Worm (Caenorhabditis elegans): ENCODE measurements around the gene mttu-1.

The mttu-1 gene

DNA sequence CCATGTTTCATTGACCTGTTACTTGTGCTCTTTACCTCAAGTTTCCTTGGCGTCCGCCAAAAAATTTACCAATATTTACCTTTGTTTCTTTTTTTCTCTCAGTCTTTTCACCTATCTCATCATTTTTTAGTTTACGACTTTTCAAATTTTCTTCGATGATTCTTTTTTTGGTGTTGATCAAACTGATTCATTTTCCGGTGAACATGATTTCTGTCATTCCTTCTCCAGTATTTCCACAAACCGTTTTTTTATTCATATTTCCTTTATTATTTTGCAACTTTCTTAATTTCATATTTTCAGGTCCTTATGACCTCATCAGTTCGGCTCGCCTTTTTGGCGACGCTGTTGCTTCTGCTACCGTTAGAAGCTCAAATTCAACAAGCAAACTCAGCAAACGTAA is 9.2 kb downstream of the mttu-1 start, which contains the start of gene F54D1.6:
TSS of gene F54D1.6 (plus strand) at position 301 of the 400 bp plus-strand sequence.
- TF ChIP-seq daf-16 (GFP tag; optimal IDR thresholded peaks at IDR 0.05) (no peak), daf-16 (tag; optimal IDR thresholded peaks at IDR 0.05) (peak; percentile 17), zip-2 (tag; optimal IDR thresholded peaks at IDR 0.05) (no peak), T26A8.4 (GFP tag; IDR thresholded peaks at IDR 0.05) (no peak)

DNA sequence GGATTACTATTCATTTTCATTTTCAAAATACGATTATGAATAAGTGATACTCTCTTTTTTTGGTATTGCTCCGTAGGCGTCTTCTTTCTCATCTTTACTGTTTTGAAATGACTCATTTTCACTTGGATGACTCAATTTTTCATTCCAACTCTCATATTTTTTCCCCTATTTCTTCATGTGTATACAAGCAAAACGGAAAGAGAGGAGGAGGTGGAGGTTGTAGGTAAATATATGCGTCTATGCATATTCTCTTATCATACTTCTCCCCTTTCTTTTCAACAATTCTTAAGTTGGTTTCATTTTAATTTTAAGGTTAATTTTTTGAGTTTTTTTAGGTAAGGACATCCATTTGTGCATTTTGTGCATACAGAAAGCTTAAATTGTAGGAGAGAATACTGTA is 10.6 kb downstream of the mttu-1 start:
- TF ChIP-seq daf-16 (GFP tag; optimal IDR thresholded peaks at IDR 0.05) (no peak), daf-16 (tag; optimal IDR thresholded peaks at IDR 0.05) (peak; percentile 59), mes-2 (tag; optimal IDR thresholded peaks at IDR 0.05; ENCODE audit: poor library complexity, severe bottlenecking) (no peak), dve-1 (tag; optimal IDR thresholded peaks at IDR 0.05; ENCODE audit: insufficient read depth) (peak; percentile 49)

DNA sequence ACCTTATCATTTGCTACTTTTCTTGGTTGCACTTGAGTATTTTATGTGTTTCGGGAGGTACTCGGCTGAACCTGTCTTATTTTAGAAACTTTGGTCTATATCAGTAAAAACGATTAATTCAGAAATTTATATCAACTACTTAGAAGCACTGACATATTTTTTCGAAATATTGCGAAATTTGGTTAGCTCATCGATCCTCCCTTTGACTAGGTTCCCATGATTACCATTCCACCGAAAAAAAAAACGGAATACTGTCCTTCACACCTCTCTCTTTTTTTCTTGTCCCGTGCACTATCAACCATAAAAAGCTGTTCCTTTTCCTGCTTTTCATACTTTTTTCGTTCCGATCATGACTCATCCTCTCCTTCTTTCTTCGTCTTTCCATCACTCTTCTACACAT is 11.4 kb downstream of the mttu-1 start:
- TF ChIP-seq dve-1 (tag; optimal IDR thresholded peaks at IDR 0.05; ENCODE audit: insufficient read depth) (peak; percentile 47), unc-62 (GFP tag; optimal IDR thresholded peaks at IDR 0.05 in 1 of 2) (peak in 1 of 2 experiments; percentile 54), unc-62 (tag; optimal IDR thresholded peaks at IDR 0.05) (no peak), sdz-12 (GFP tag; optimal IDR thresholded peaks at IDR 0.05) (no peak)

DNA sequence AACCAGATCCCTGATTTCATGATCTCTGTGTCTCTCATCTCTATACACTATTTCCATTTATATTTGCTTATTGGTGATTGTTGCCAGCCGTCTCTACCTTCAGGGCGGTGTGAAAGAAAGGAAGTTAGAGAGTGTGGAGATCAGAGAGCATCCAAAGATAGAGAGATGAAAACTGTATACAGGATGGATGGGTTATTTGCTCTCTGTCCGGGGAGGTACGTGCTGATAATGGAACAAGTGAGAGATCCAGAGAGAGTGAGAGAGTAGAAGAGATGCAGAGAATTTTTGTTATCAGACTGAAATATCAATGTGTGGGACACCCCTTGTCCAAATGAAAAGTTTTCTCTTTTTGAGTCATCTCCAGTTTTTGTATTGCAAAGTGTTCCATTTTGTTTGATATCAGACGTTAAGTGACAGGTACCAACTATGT is 12.6 kb downstream of the mttu-1 start:
- TF ChIP-seq nhr-76 (tag; optimal IDR thresholded peaks at IDR 0.05) (no peak), ZK546.5 (tag; optimal IDR thresholded peaks at IDR 0.05) (no peak), zag-1 (tag; optimal IDR thresholded peaks at IDR 0.05) (no peak), lin-1 (GFP tag; IDR thresholded peaks at IDR 0.05) (peak; percentile 92), pqm-1 (tag; optimal IDR thresholded peaks at IDR 0.05) (peak; percentile 95), lir-3 (tag; optimal IDR thresholded peaks at IDR 0.05) (no peak), mxl-3 (GFP tag; optimal IDR thresholded peaks at IDR 0.05) (peak; percentile 55), unc-62 (GFP tag; optimal IDR thresholded peaks at IDR 0.05 in 1 of 2) (peak in 1 of 2 experiments; percentile 27), unc-62 (tag; optimal IDR thresholded peaks at IDR 0.05) (no peak), nhr-10 (tag; optimal IDR thresholded peaks at IDR 0.05) (peak; percentile 39), ZK337.2 (GFP tag; IDR thresholded peaks at IDR 0.05) (no peak), nhr-41 (GFP tag; IDR thresholded peaks at IDR 0.05) (0 out of 2 replicates have a peak, but pooled peaks have one; percentile 23), F49E8.2 (tag; optimal IDR thresholded peaks at IDR 0.05; ENCODE audit: borderline replicate concordance) (no peak), pha-4 (GFP tag; IDR thresholded peaks at IDR 0.05) (peak; percentile 72), pha-4 (tag; optimal IDR thresholded peaks at IDR 0.05) (peak; percentile 71), php-3 (GFP tag; IDR thresholded peaks at IDR 0.05) (peak; percentile 81), R02D3.7 (tag; optimal IDR thresholded peaks at IDR 0.05) (no peak), tra-1 (GFP tag; IDR thresholded peaks at IDR 0.05) (peak; percentile 85), jun-1 (tag; optimal IDR thresholded peaks at IDR 0.05) (peak; percentile 25), hmg-1.1 (GFP tag; IDR thresholded peaks at IDR 0.05) (no peak), nhr-28 (tag; optimal IDR thresholded peaks at IDR 0.05) (peak; percentile 70), daf-16 (GFP tag; optimal IDR thresholded peaks at IDR 0.05) (peak in 1 of 2 experiments; percentile 92), daf-16 (tag; optimal IDR thresholded peaks at IDR 0.05) (peak; percentile 91), nhr-48 (tag; optimal IDR thresholded peaks at IDR 0.05) (peak; percentile 84), ztf-7 (tag; optimal IDR thresholded peaks at IDR 0.05) (no peak), Y48G9A.11 (GFP tag; IDR thresholded peaks at IDR 0.05) (no peak), mdl-1 (tag; optimal IDR thresholded peaks at IDR 0.05) (peak in 1 of 2 experiments; percentile 58), lin-13 (GFP tag; optimal IDR thresholded peaks at IDR 0.05) (peak; percentile 14), fos-1 (tag; optimal IDR thresholded peaks at IDR 0.05) (no peak), T20F7.1 (GFP tag; optimal IDR thresholded peaks at IDR 0.05) (peak; percentile 12), hlh-30 (tag; optimal IDR thresholded peaks at IDR 0.05; ENCODE audit: insufficient read depth) (peak; percentile 28), dmd-6 (GFP tag; IDR thresholded peaks at IDR 0.05) (peak; percentile 89), nhr-77 (tag; optimal IDR thresholded peaks at IDR 0.05) (peak; percentile 72), saeg-2 (GFP tag; IDR thresholded peaks at IDR 0.05) (0 out of 2 replicates have a peak, but pooled peaks have one; percentile 29), Y105C5A.15 (GFP tag; IDR thresholded peaks at IDR 0.05) (no peak), dve-1 (tag; optimal IDR thresholded peaks at IDR 0.05; ENCODE audit: insufficient read depth) (peak; percentile 93), nhr-6 (tag; optimal IDR thresholded peaks at IDR 0.05) (peak; percentile 83), tag-97 (GFP tag; IDR thresholded peaks at IDR 0.05) (no peak), F10B5.3 (tag; optimal IDR thresholded peaks at IDR 0.05) (peak; percentile 28), mxl-2 (GFP tag; conservative IDR thresholded peaks at IDR 0.05) (0 out of 2 replicates have a peak, but pooled peaks have one; percentile 3), mes-2 (tag; optimal IDR thresholded peaks at IDR 0.05; ENCODE audit: poor library complexity, severe bottlenecking) (peak; percentile 36)

Data from whole organism, L4 larva.